In the genomic region with DNA sequence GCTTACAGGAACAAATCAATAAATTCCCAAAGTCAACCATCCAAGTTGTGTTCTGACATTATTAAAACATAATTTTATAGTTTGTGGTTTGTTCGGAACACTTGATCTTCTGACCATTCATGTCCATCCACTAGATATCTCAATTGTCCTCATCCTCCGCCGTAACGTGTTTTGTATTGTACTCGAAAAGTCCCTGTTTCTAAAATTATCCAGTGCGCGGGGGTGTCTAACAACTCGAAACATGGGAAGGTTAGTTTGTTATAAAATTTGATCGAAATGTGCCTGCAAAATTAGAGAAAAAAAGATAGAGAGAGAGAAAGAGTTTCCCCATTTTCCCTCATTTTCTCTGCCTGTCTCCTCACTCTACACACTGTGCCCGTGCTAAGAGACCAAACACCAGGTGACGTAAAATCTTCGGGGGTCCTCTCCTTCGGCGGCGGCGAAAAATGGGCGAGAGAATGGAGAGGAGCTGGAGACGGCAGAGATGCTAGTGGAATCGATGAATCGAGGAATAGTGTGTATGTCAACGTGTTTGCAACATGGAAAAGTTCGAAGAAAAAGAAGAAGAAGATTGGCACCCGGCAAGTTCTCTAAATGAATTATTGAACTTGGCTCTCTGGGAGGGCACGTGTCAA, we compare ENCODE assay signal across 1 worm cellular context.
A peak's percentile ranks its signal among the peaks of the same experiment; 100 is the strongest.
TF ChIP-seq lines count a peak whose summit lies in the region.

No protein-coding gene starts in this region.

TF ChIP-seq in whole organism, L1 larva, 84 proteins besides CTCF, POLR2A, EP300 and RAD21 (continued from another document):
- peak; percentile 99 for TF ChIP-seq nhr-20 (tag; optimal IDR thresholded peaks at IDR 0.05; lab: Kevin White, UChicago)
- no peak for TF ChIP-seq efl-3 (GFP tag; optimal IDR thresholded peaks at IDR 0.05; lab: Kevin White, UChicago)
- peak; percentile 93 for TF ChIP-seq unc-86 (tag; optimal IDR thresholded peaks at IDR 0.05; lab: Kevin White, UChicago)
- no peak for TF ChIP-seq alr-1 (tag; optimal IDR thresholded peaks at IDR 0.05; lab: Kevin White, UChicago; ENCODE audit: borderline replicate concordance)
- no peak for TF ChIP-seq lin-15B (tag; optimal IDR thresholded peaks at IDR 0.05; lab: Kevin White, UChicago)
- peak; percentile 92 for TF ChIP-seq nhr-47 (tag; optimal IDR thresholded peaks at IDR 0.05; lab: Kevin White, UChicago)
- TF ChIP-seq egl-27 (tag; optimal IDR thresholded peaks at IDR 0.05; lab: Kevin White, UChicago) = peak; percentile 95 to 96
- peak; percentile 79 to 84 for TF ChIP-seq lsy-2 (tag; optimal IDR thresholded peaks at IDR 0.05; lab: Kevin White, UChicago)
- TF ChIP-seq tlp-1 (tag; optimal IDR thresholded peaks at IDR 0.05; lab: Kevin White, UChicago) = no peak
- peak in 1 of 6 experiments; percentile 48 for TF ChIP-seq elt-3 (tag; optimal IDR thresholded peaks at IDR 0.05; lab: Kevin White, UChicago)
- TF ChIP-seq blmp-1 (tag; optimal IDR thresholded peaks at IDR 0.05; lab: Kevin White, UChicago) = peak; percentile 43
- TF ChIP-seq nhr-85 (tag; lab: Kevin White, UChicago) = peak; percentile 98
- peak; percentile 57 for TF ChIP-seq hpl-2 (GFP tag; optimal IDR thresholded peaks at IDR 0.05; lab: Kevin White, UChicago)
- peak; percentile 56; the same call in 1 of the 2 replicates for TF ChIP-seq unc-98 (GFP tag; IDR thresholded peaks at IDR 0.05; lab: Robert Waterston, UW)
- TF ChIP-seq tbx-2 (tag; optimal IDR thresholded peaks at IDR 0.05; lab: Kevin White, UChicago) = peak; percentile 93
- no peak for TF ChIP-seq unc-30 (tag; optimal IDR thresholded peaks at IDR 0.05; lab: Kevin White, UChicago)
- peak; percentile 60 to 72 for TF ChIP-seq efl-1 (optimal IDR thresholded peaks at IDR 0.05; lab: Kevin White, UChicago)
- TF ChIP-seq efl-1 (GFP tag; optimal IDR thresholded peaks at IDR 0.05 in 1 of 2; lab: Kevin White, UChicago) = no peak
- TF ChIP-seq irx-1 (tag; optimal IDR thresholded peaks at IDR 0.05; lab: Kevin White, UChicago) = peak; percentile 69
- TF ChIP-seq ceh-8 (GFP tag; optimal IDR thresholded peaks at IDR 0.05; lab: Kevin White, UChicago) = peak; percentile 40
- TF ChIP-seq lin-35 (GFP tag; optimal IDR thresholded peaks at IDR 0.05; lab: Kevin White, UChicago) = peak; percentile 62 to 71
- TF ChIP-seq ztf-4 (tag; optimal IDR thresholded peaks at IDR 0.05; lab: Kevin White, UChicago) = peak; percentile 79
- TF ChIP-seq nhr-76 (tag; optimal IDR thresholded peaks at IDR 0.05; lab: Kevin White, UChicago) = no peak
- peak; percentile 95 for TF ChIP-seq snu-23 (GFP tag; optimal IDR thresholded peaks at IDR 0.05; lab: Kevin White, UChicago)
- TF ChIP-seq sup-37 (GFP tag; optimal IDR thresholded peaks at IDR 0.05; lab: Kevin White, UChicago) = peak; percentile 79
- TF ChIP-seq nhr-84 (tag; optimal IDR thresholded peaks at IDR 0.05; lab: Kevin White, UChicago) = no peak
- TF ChIP-seq aly-2 (tag; optimal IDR thresholded peaks at IDR 0.05; lab: Kevin White, UChicago) = no peak
- peak; percentile 49 for TF ChIP-seq pax-3 (tag; optimal IDR thresholded peaks at IDR 0.05; lab: Kevin White, UChicago)
- peak; percentile 84 for TF ChIP-seq xbp-1 (tag; optimal IDR thresholded peaks at IDR 0.05; lab: Kevin White, UChicago)
- TF ChIP-seq nhr-77 (tag; optimal IDR thresholded peaks at IDR 0.05; lab: Kevin White, UChicago) = peak; percentile 95
- TF ChIP-seq C16A3.4 (tag; optimal IDR thresholded peaks at IDR 0.05; lab: Kevin White, UChicago) = peak; percentile 75
- no peak for TF ChIP-seq F16B12.6 (tag; optimal IDR thresholded peaks at IDR 0.05; lab: Kevin White, UChicago)
- no peak for TF ChIP-seq C34B4.2 (tag; optimal IDR thresholded peaks at IDR 0.05; lab: Kevin White, UChicago)
- peak; percentile 20 to 42 (median 40) for TF ChIP-seq dpl-1 (GFP tag; optimal IDR thresholded peaks at IDR 0.05; lab: Kevin White, UChicago)
